Fruit fly (Drosophila melanogaster): ENCODE results near the gene CG31437.

DNA sequence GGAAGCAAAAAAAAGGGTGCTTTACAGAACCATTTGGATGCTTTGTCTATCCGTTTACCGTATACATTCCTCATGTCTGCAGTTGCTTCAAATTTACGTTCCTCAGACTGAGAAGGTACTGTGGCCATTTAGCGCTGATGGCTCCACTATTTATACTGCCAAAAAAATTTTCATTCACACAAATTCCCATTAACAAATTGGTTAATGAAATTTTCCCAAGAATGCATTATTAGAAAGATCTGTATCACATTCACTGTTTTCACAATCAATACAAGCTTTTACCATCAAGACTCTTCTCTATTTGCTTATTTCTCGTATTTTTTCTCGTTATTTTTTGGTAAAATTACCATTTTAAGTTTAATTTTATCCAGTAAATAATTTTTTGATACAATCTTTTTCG is 17.0 kb downstream of the CG31437 start, which contains the start of gene Muc96D:
- no peak for TF ChIP-seq CG13204 (GFP tag; optimal IDR thresholded peaks at IDR 0.05)
- no peak for TF ChIP-seq Ets98B (GFP tag; IDR thresholded peaks at IDR 0.05)
- no peak for TF ChIP-seq CG8159 (tag; optimal IDR thresholded peaks at IDR 0.05)
- TF ChIP-seq Pif1B (GFP tag; optimal IDR thresholded peaks at IDR 0.05) = no peak
- no peak for TF ChIP-seq CG17806 (tag; optimal IDR thresholded peaks at IDR 0.05)

All from whole organism, pupa.